Worm (Caenorhabditis elegans) whole organism, L4 larva: Measurements from ENCODE around the gene fipr-17.

Source experiments
- ceh-82 ChIP-seq: sonication (generic microtip); optimal IDR thresholded peaks from 2 replicates; lab custom pipeline; 2017; ENCODE audit warnings: missing biosample characterization, missing genetic modification characterization
- egl-43 ChIP-seq: fragments of 200-800 bp; sonication (Bioruptor generic); IDR thresholded peaks from 2 replicates; pipeline ENCODE4 v1.3.6; 2022; ENCODE audit warnings: missing genetic modification reagents, missing genetic modification characterization, missing compliant biosample characterization
- pha-4 ChIP-seq, 2 experiments: fragments of 150-350 bp in 1 of 2; fragments of 200-800 bp in 1 of 2; sonication (Bioruptor generic) in 1 of 2; IDR thresholded peaks in 1 of 2; optimal IDR thresholded peaks in 1 of 2; 2 replicates each; pipeline versions ENCODE4 v1.3.6 to Lab custom; 2014 to 2022; ENCODE audit warnings: missing genetic modification characterization in 2 of 2, missing genetic modification reagents in 2 of 2, missing biosample characterization in 1 of 2, missing compliant biosample characterization in 1 of 2
- unc-62 ChIP-seq, 3 experiments: fragments of 150-350 bp in 1 of 3; sonication (generic microtip); optimal IDR thresholded peaks in 2 of 3; peaks in 1 of 3; 1 replicate in 1 of 3; 2 replicates in 2 of 3; lab custom pipeline; 2014 to 2017; ENCODE audit warnings: missing biosample characterization in 3 of 3, missing genetic modification characterization in 3 of 3, missing genetic modification reagents in 3 of 3, missing genotype in 1 of 3

DNA sequence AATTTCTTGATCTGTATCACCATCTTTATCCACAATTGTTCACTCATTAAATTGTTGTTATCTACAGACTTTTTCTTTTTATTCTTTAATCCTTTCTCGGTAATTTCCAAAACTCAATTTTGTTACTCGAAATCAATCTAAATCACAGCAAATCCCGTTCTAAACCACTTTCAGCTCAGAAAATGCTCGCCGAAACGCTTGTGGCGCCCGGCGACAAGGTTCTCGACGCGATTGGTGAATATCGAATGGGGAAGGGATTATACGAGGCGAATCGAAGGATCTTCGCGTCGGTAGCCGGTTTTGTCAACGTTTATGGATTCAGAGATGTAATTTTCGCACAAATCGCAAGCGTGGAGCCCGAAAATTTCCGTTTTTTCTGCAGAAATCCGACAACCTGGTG is 1.5 kb upstream of the fipr-17 start, which contains the start of gene exos-1:
- no peak for TF ChIP-seq egl-43 (GFP tag; lab: Robert Waterston, UW)
- TF ChIP-seq ceh-82 (tag; lab: Kevin White, UChicago): no peak
- no peak for TF ChIP-seq pha-4 (GFP tag; IDR thresholded peaks at IDR 0.05; lab: Robert Waterston, UW)
- no peak for TF ChIP-seq pha-4 (tag; optimal IDR thresholded peaks at IDR 0.05; lab: Kevin White, UChicago)
- TF ChIP-seq unc-62 (GFP tag; optimal IDR thresholded peaks at IDR 0.05 in 1 of 2; lab: Kevin White, UChicago): peak in 1 of 2 experiments; percentile 45
- no peak for TF ChIP-seq unc-62 (tag; optimal IDR thresholded peaks at IDR 0.05; lab: Kevin White, UChicago)
